Worm (Caenorhabditis elegans): Measurements from ENCODE around the gene C35A5.6.

ce11 chrV:10475421-10475820, 33.5 kb upstream of the C35A5.6 start:
- TF ChIP-seq ztf-23 (GFP tag; IDR thresholded peaks at IDR 0.05) (no peak), ref-1 (GFP tag; conservative IDR thresholded peaks at IDR 0.05) (no peak), ztf-29 (GFP tag; IDR thresholded peaks at IDR 0.05) (no peak), tab-1 (GFP tag; IDR thresholded peaks at IDR 0.05) (no peak), med-1 (GFP tag; optimal IDR thresholded peaks at IDR 0.05; ENCODE audit: insufficient read depth) (no peak), T22C8.4 (GFP tag; IDR thresholded peaks at IDR 0.05) (no peak)

Measured in whole organism, midembryonic.